Fruit fly (Drosophila melanogaster) whole organism, prepupa: ENCODE results near the gene KLHL18.
A peak's percentile ranks its signal among the peaks of the same experiment; 100 is the strongest.

Experiments used
- Blimp-1 ChIP-seq: fragments of 200-800 bp; sonication (Bioruptor generic); optimal IDR thresholded peaks from 3 replicates; lab custom pipeline; 2017; ENCODE audit warnings: missing biosample characterization, missing genetic modification characterization, mild to moderate bottlenecking, moderate library complexity, missing genetic modification reagents
- CG11902 ChIP-seq: fragments of 200-800 bp; sonication (Bioruptor generic); optimal IDR thresholded peaks from 3 replicates; lab custom pipeline; 2016; ENCODE audit warnings: missing biosample characterization, missing genetic modification characterization
- CG31627 ChIP-seq: fragments of 200-800 bp; sonication (Bioruptor generic); optimal IDR thresholded peaks from 3 replicates; lab custom pipeline; 2016; ENCODE audit warnings: missing biosample characterization, missing genetic modification characterization
- CG32006 ChIP-seq: fragments of 200-800 bp; sonication (Bioruptor generic); optimal IDR thresholded peaks from 3 replicates; lab custom pipeline; 2017; ENCODE audit warnings: missing biosample characterization, mild to moderate bottlenecking, missing genetic modification characterization
- CG34406 ChIP-seq: fragments of 200-800 bp; sonication (Bioruptor generic); optimal IDR thresholded peaks from 3 replicates; lab custom pipeline; 2016; ENCODE audit warnings: missing biosample characterization, missing genetic modification characterization
- CG3919 ChIP-seq: fragments of 200-800 bp; sonication (Bioruptor generic); optimal IDR thresholded peaks from 3 replicates; lab custom pipeline; 2016; ENCODE audit warnings: missing biosample characterization, missing genetic modification characterization
- CG4318 ChIP-seq: fragments of 200-800 bp; sonication (Bioruptor generic); optimal IDR thresholded peaks from 3 replicates; lab custom pipeline; 2017; ENCODE audit warnings: missing biosample characterization, mild to moderate bottlenecking, missing genetic modification characterization
- CG6276 ChIP-seq: fragments of 200-800 bp; sonication (Bioruptor generic); optimal IDR thresholded peaks from 2 replicates; lab custom pipeline; 2017; ENCODE audit warnings: missing biosample characterization, mild to moderate bottlenecking, missing genetic modification characterization
- CG6854 ChIP-seq: fragments of 200-800 bp; sonication (Bioruptor generic); optimal IDR thresholded peaks from 2 replicates; lab custom pipeline; 2017; ENCODE audit warnings: missing biosample characterization, mild to moderate bottlenecking, missing genetic modification characterization
- CG7368 ChIP-seq: fragments of 200-800 bp; sonication (Bioruptor generic); optimal IDR thresholded peaks from 3 replicates; lab custom pipeline; 2016; ENCODE audit warnings: missing biosample characterization, missing genetic modification characterization
- CG9139 ChIP-seq: fragments of 200-800 bp; sonication (Bioruptor generic); optimal IDR thresholded peaks from 3 replicates; lab custom pipeline; 2017; ENCODE audit warnings: missing biosample characterization, mild to moderate bottlenecking, missing genetic modification characterization
- Eip75B ChIP-seq: fragments of 200-800 bp; sonication (Bioruptor generic); optimal IDR thresholded peaks from 3 replicates; lab custom pipeline; 2016; ENCODE audit warnings: missing biosample characterization, missing genetic modification characterization
- Eip78C ChIP-seq: fragments of 200-800 bp; sonication (Bioruptor generic); peaks from one replicate; lab custom pipeline; 2016; ENCODE audit warnings: missing biosample characterization, missing genetic modification characterization
- Ets96B ChIP-seq: fragments of 200-800 bp; optimal IDR thresholded peaks from 2 replicates; lab custom pipeline; 2019; ENCODE audit warnings: missing biosample characterization, mild to moderate bottlenecking, missing genetic modification characterization, moderate library complexity
- Hr39 ChIP-seq: fragments of 200-800 bp; sonication (Bioruptor generic); optimal IDR thresholded peaks from 2 replicates; lab custom pipeline; 2016; ENCODE audit warnings: missing biosample characterization, missing genetic modification characterization
- Hr4 ChIP-seq: fragments of 200-800 bp; sonication (Bioruptor generic); optimal IDR thresholded peaks from 3 replicates; lab custom pipeline; 2016; ENCODE audit warnings: missing biosample characterization, missing genetic modification characterization
- Lpt ChIP-seq: fragments of 200-800 bp; sonication (Bioruptor generic); optimal IDR thresholded peaks from 3 replicates; lab custom pipeline; 2016; ENCODE audit warnings: missing biosample characterization, missing genetic modification characterization
- Met ChIP-seq: fragments of 200-800 bp; sonication (Bioruptor generic); optimal IDR thresholded peaks from 3 replicates; lab custom pipeline; 2016; ENCODE audit warnings: missing biosample characterization, missing genetic modification characterization
- Sox102F ChIP-seq: fragments of 200-800 bp; sonication (Bioruptor generic); optimal IDR thresholded peaks from 2 replicates; lab custom pipeline; 2016; ENCODE audit warnings: missing biosample characterization, mild to moderate bottlenecking, missing genetic modification characterization
- Sox14 ChIP-seq: fragments of 200-800 bp; sonication (Bioruptor generic); optimal IDR thresholded peaks from 3 replicates; lab custom pipeline; 2016; ENCODE audit warnings: missing biosample characterization, missing genetic modification characterization
- Sox15 ChIP-seq: fragments of 200-800 bp; sonication (Bioruptor generic); optimal IDR thresholded peaks from 3 replicates; lab custom pipeline; 2016; ENCODE audit warnings: missing biosample characterization, missing genetic modification characterization
- achi ChIP-seq: fragments of 200-800 bp; sonication (Bioruptor generic); optimal IDR thresholded peaks from 3 replicates; lab custom pipeline; 2016; ENCODE audit warnings: missing biosample characterization, missing genetic modification characterization
- acj6 ChIP-seq: fragments of 200-800 bp; sonication (Bioruptor generic); optimal IDR thresholded peaks from 3 replicates; lab custom pipeline; 2016; ENCODE audit warnings: missing biosample characterization, missing genetic modification characterization
- dac ChIP-seq: fragments of 200-800 bp; sonication (Bioruptor generic); optimal IDR thresholded peaks from 2 replicates; lab custom pipeline; 2017; ENCODE audit warnings: missing biosample characterization, mild to moderate bottlenecking, missing genetic modification characterization
- dsx ChIP-seq: fragments of 200-800 bp; optimal IDR thresholded peaks from 3 replicates; lab custom pipeline; 2019; ENCODE audit warnings: missing biosample characterization, mild to moderate bottlenecking, missing genetic modification characterization, moderate library complexity; ENCODE audit not compliant: poor library complexity, severe bottlenecking
- eg ChIP-seq: fragments of 200-800 bp; sonication (Bioruptor generic); IDR thresholded peaks from 3 replicates; pipeline ENCODE4 v1.3.6; 2022; ENCODE audit warnings: missing biosample characterization, missing genetic modification characterization
- fd85E ChIP-seq: fragments of 200-800 bp; sonication (Bioruptor generic); optimal IDR thresholded peaks from 3 replicates; lab custom pipeline; 2016; ENCODE audit warnings: missing biosample characterization, missing genetic modification characterization
- fkh ChIP-seq: fragments of 200-800 bp; sonication (Bioruptor generic); optimal IDR thresholded peaks from 3 replicates; lab custom pipeline; 2017; ENCODE audit warnings: missing biosample characterization, mild to moderate bottlenecking, missing genetic modification characterization, moderate library complexity
- lz ChIP-seq: fragments of 200-800 bp; sonication (Bioruptor generic); optimal IDR thresholded peaks from 3 replicates; lab custom pipeline; 2016; ENCODE audit warnings: missing biosample characterization, missing genetic modification characterization
- net ChIP-seq: fragments of 200-800 bp; sonication (Bioruptor generic); optimal IDR thresholded peaks from 3 replicates; lab custom pipeline; 2016; ENCODE audit warnings: missing biosample characterization, missing genetic modification characterization
- pdm3 ChIP-seq: fragments of 200-800 bp; sonication (Bioruptor generic); optimal IDR thresholded peaks from 3 replicates; lab custom pipeline; 2016; ENCODE audit warnings: missing biosample characterization, missing genetic modification characterization
- svp ChIP-seq: fragments of 200-800 bp; sonication (Bioruptor generic); peaks from one replicate; lab custom pipeline; 2016; ENCODE audit warnings: missing biosample characterization, missing genetic modification characterization
- topi ChIP-seq: fragments of 200-800 bp; sonication (Bioruptor generic); optimal IDR thresholded peaks from 3 replicates; lab custom pipeline; 2016; ENCODE audit warnings: missing biosample characterization, missing genetic modification characterization
- vri ChIP-seq: fragments of 200-800 bp; sonication (Bioruptor generic); optimal IDR thresholded peaks from 3 replicates; lab custom pipeline; 2016; ENCODE audit warnings: missing biosample characterization, mild to moderate bottlenecking, missing genetic modification characterization

The KLHL18 gene

DNA sequence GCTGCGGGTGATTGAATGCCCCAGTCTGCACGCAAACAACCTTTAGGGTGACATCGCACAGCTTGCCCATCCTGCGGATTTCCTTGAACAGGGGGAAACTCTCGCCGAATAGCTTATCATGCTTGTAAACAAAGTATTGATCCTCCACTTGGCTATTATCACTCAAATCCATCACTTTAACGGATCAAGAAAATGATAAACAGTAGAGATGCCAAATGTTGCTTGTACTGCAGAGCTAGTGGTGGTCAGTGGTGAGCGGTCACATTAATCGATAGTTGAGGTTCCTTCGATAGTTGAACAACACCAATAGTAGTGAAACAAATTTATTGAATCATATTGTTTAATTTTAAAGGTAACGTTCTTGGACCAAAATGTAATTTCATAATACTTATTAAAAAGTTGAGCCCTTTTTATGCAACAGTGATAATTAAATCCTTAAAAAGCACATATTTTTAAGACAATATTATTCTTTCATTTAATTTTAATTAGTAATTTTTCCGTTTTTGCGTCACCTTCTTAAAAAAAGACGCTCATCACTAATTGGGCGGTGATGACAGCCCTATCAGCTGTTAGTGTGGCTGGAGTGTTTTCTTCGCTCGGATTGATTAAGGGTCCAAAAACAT is at the start of gene KLHL18, which contains the start of gene GCC185 (continued):
- TF ChIP-seq CG31627 (peak; percentile 88), CG34406 (GFP tag; lab: Kevin White, UChicago) (peak; percentile 74), CG6854 (GFP tag; lab: Kevin White, UChicago) (no peak), Ets96B (tag; lab: Kevin White, UChicago) (peak; percentile 75), CG7368 (GFP tag; lab: Kevin White, UChicago) (peak; percentile 52), dac (peak; percentile 49), Sox102F (GFP tag; lab: Kevin White, UChicago) (no peak), achi (GFP tag; lab: Kevin White, UChicago) (peak; percentile 77), vri (GFP tag; lab: Kevin White, UChicago) (no peak)

- TF ChIP-seq CG3919 (GFP tag; lab: Kevin White, UChicago) = no peak
- no peak for TF ChIP-seq Hr39
- TF ChIP-seq dsx (GFP tag; lab: Kevin White, UChicago) = no peak
- TF ChIP-seq CG31627 = no peak
- no peak for TF ChIP-seq Eip78C (GFP tag; lab: Kevin White, UChicago)
- TF ChIP-seq eg (GFP tag; lab: Robert Waterston, UW) = no peak
- no peak for TF ChIP-seq Hr4 (GFP tag; lab: Kevin White, UChicago)
- TF ChIP-seq CG9139 = no peak
- TF ChIP-seq Blimp-1 (GFP tag; lab: Kevin White, UChicago) = no peak
- no peak for TF ChIP-seq Sox15 (GFP tag; lab: Kevin White, UChicago)
Measured at dm6 chr3R:12049113-12049512, 38.9 kb upstream of the KLHL18 start, which contains the start of gene CG14739. Gene CG14739, minus strand, starts transcription at chr3R:12049213.

dm6 chr3R:12040228-12040627 is 30.0 kb upstream of the KLHL18 start, which contains the start of gene CG14736:
Gene CG14736, plus strand, starts transcription at chr3R:12040528.
- no peak for TF ChIP-seq fd85E
- TF ChIP-seq fkh (GFP tag; lab: Kevin White, UChicago) = no peak
- TF ChIP-seq CG4318 = no peak
- no peak for TF ChIP-seq CG7368 (GFP tag; lab: Kevin White, UChicago)
- TF ChIP-seq Sox14 (GFP tag; lab: Kevin White, UChicago) = no peak
- no peak for TF ChIP-seq CG11902
- no peak for TF ChIP-seq CG3919 (GFP tag; lab: Kevin White, UChicago)
- no peak for TF ChIP-seq dac
- TF ChIP-seq topi = no peak
- TF ChIP-seq pdm3 = no peak
- TF ChIP-seq CG32006 (GFP tag; lab: Kevin White, UChicago) = no peak
- no peak for TF ChIP-seq Lpt
- TF ChIP-seq Sox15 (GFP tag; lab: Kevin White, UChicago) = no peak
- TF ChIP-seq Hr4 (GFP tag; lab: Kevin White, UChicago) = no peak
- no peak for TF ChIP-seq acj6
- no peak for TF ChIP-seq Met (GFP tag; lab: Kevin White, UChicago)
- no peak for TF ChIP-seq CG34406 (GFP tag; lab: Kevin White, UChicago)
- no peak for TF ChIP-seq net (GFP tag; lab: Kevin White, UChicago)
- no peak for TF ChIP-seq Eip75B (GFP tag; lab: Kevin White, UChicago)

DNA sequence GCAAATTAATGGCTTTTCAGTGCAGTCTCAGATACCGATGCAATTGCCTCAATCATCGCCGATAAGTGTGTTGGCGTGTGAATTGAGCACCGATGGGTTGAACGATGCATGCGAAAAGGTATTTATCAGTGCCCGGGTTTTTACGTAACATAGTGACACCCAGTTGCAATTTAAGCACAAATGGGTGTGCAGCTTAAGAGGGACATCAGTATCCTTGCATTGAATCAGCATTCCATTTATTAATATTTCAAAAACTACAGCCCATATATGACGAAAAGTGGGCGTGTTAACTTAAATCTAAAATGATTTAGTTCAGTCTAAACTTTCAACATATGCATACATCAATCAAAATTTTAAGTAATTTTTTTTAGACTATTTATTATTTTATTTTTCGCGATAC is 22.6 kb upstream of the KLHL18 start, which contains the start of gene ssp5:
Gene ssp5 (plus strand): TSS at position 301 of the 400 bp plus-strand sequence.
- no peak for TF ChIP-seq lz (GFP tag; lab: Kevin White, UChicago)
- peak; percentile 46 for TF ChIP-seq svp (GFP tag; lab: Kevin White, UChicago)

DNA sequence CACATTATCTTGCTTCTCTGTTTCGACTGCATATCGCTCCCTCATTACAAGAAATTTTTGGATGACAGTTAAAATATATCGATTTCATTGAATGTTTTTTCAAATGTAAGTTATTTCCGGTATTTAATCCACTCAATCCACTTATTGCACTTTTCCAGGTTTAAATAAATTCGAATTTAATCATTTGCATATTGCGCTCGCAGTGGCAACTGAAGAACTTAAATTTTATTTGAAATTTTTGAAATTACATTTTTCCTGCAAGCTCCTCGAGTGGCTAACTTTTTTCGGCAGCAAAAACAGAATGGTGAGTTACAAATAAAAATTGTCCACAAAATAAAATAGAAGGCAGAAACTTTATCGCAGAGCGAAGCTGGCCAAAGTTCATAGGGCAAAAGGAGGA is 21.4 kb upstream of the KLHL18 start, which contains the start of the genes CG31358, CG42504 and CG42505:
Gene CG31358 (minus strand): TSS at position 101 of the 400 bp plus-strand sequence.
Gene CG42504 (minus strand): TSS at position 101 of the 400 bp plus-strand sequence.
Gene CG42505 (minus strand): TSS at position 101 of the 400 bp plus-strand sequence.
- TF ChIP-seq dsx (GFP tag; lab: Kevin White, UChicago) (no peak), CG6276 (no peak), achi (GFP tag; lab: Kevin White, UChicago) (no peak), CG9139 (no peak), svp (GFP tag; lab: Kevin White, UChicago) (no peak), lz (GFP tag; lab: Kevin White, UChicago) (no peak), pdm3 (no peak), CG32006 (GFP tag; lab: Kevin White, UChicago) (no peak)
- TF ChIP-seq, all 60 proteins: peak for 0
